Fruit fly (Drosophila melanogaster): ENCODE data around the gene Eip75B.

Eip75B gene

DNA sequence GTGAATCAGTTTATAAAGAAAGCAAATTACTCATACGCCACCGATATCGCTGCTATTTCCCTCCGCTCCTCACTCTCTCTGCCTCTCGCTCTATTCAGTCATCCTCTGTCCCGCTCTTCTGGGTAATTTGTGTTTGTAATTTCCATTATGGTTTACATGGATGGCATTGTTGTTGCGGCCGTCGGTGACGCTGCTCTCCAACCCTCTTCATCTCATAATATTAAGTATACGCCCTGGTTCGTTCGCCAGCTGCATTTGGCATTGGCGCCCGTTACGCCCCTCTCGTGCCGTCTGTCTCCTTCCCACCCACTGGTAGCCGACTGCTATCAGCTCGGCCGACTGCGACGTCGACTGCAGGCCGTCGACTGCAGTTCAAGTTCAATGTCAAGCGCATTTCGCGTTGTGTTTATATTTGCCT is 117.2 kb downstream of the Eip75B start:
- TF ChIP-seq noc (tag; optimal IDR thresholded peaks at IDR 0.05) = peak; percentile 24

DNA sequence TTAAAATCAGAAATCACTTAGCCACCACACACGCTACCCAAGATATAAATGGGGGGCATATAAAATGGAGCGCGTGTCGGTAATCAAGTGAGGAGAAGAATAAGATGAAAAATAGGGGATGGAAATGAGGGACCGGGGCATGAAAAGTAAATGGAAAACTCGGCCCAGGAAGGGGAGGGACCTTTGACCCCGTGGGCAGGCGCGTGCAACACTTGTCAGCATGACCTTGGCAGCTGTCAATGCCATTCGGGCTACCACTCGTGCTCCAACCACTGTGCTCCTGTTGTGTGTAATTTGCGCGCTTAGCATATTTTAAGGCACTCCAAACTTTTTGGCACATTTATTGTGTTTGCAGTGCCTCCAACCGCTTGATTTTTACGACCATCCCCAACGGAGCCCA is 118.1 kb downstream of the Eip75B start:
- TF ChIP-seq noc (tag; optimal IDR thresholded peaks at IDR 0.05) = no peak

DNA sequence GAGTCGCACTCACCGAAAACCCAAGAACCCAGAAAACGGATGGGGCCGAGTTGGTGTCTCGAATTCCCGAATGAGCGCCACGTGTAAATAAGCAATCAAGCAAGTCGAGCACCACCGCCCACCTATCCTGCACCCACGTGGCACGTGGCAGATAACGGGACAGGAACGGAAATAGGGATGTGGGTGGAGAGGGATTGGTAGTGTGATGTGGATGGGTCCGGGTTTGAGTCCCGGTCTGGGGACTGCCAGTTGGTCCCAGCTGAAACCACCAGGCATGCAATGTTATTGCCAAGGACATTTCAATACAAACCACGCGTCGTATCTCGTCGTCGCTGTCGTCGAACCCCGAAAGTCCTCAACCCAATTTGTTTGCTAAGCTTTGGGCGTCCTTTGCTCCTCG is 119.1 kb downstream of the Eip75B start:
- TF ChIP-seq noc (tag; optimal IDR thresholded peaks at IDR 0.05) = no peak

DNA sequence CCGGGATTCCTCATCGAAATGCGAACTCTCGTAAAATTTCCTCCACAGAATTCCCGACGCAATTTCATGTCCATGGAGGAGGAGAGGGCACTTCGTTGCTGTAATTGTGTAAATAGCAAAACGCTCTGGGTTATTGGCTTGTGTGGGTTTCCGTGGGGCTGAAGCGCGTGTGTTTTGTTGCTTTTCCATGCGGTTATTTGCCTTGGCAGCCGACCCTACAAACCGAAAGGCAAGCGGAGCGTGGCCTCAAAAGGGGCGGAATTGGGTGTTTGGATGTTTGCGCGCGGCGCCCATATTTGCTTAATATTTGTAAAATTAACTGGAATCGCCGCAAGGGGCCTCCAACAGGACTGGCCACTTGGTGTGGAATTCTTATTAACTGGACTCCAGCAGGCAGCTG is 119.9 kb downstream of the Eip75B start:
- no peak for TF ChIP-seq noc (tag; optimal IDR thresholded peaks at IDR 0.05)

DNA sequence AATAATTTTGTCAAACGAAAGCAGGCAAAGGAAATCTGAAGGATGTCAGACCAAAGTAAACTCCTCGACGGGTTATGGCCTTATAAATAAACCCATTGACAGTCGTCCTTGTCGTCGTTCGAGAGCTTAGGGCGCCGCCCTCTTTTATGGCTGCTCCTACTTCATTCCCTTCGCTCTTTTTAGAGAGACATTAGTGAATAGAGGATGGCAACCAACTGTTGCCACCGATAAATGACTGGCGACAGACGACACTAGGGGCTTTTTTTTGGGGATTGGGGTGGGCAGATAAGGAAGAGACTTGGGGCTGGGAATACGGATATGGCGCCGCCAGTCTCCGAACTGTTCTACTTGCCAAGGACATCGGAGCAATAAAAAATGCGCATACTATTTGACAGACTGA is 122.0 kb downstream of the Eip75B start:
- no peak for TF ChIP-seq noc (tag; optimal IDR thresholded peaks at IDR 0.05)

DNA sequence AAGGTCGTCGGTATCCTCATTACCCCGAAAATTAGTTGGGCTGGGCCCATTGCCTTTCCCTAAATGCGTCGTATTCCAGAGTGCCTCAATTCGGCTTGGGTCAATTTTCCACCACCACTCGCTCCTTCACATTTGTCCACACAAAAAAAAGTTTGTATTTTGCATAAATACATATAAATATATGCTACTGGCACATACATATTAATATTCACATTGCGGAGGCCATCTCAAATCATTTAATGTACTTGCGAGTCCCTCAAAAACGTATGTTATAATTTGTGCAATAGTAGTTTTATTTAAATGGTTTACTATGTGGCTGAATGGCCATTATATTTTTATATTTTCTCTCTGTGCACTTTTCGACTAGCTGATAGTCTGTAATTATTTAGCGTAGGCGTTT is 122.9 kb downstream of the Eip75B start:
- TF ChIP-seq noc (tag; optimal IDR thresholded peaks at IDR 0.05) = no peak

DNA sequence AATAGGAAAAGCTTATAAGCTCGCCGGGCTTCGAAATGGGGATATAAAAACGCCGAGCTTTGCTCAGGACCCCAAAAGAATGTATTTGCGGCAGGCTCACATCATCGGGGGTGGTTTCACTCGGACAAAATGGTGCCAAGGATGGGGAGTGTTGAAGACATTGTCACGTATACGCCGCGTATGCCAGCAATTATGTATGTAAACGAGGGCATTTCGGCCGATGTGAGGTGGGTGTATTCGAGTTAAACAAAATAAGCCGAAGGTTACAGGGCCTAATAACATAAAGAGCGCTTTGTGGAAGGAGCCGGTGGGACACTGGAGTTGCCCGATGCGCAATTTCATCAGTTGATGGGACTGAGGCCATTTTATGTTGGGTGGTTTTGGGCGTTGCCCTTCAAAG is 123.5 kb downstream of the Eip75B start:
- TF ChIP-seq noc (tag; optimal IDR thresholded peaks at IDR 0.05) = no peak

DNA sequence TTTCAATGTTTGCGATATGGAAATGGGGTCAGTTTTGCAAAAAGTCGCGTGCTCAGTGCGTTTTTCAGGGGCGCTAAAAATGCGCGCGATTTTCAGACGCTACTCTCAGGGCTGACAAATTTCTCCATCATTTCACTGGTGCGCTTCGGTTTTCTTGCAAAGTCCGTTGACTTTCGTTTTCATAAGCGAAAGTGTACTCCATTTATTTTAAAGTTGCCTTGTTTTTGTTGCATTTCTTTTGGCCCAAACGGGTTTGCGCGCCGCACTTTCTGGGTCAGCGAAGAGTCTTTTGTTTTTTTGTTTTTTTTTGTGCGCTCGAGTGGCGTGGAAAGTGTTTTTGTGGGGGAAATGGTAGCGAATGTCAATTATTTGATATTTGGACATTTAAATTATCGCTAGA is 124.8 kb downstream of the Eip75B start:
- TF ChIP-seq noc (tag; optimal IDR thresholded peaks at IDR 0.05) = no peak

DNA sequence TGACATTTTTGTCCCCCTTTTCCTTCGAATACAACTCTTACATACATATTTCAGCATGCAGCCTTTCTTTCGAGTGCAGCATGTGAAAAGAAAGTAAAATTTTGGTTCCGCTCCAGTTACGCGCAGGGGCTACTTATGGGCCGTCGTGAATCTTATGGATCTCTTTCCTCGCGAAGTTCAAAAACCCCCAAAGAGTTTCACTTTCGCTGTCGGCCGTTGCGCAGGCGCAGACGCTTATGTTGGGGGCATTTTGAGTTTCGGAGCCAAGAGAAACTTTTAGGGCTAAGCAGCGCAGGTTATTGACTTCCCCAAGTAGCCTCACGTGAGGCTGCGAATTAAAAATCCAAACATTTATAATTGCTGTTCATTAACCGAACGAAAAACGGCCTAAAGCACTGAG is 125.9 kb downstream of the Eip75B start:
- TF ChIP-seq noc (tag; optimal IDR thresholded peaks at IDR 0.05) = no peak

DNA sequence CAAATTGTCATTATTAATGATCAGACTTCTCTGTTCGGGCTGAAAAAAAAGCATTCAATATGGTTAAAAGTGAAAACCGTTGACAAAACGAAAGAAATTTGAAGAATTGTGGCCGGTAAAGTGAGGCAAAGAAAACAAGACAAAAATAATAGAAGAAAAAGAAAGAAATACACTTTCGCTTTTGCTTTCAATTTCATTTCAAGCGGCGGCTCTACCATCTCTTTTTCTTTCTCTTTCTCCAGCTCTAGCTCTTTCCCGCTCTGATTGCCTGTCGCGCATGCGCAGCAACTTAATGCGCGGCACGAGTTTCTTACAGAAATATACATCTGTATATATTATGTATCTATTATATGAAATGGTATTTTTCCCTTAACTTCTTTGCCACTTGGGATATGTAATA is 127.2 kb downstream of the Eip75B start:
- no peak for TF ChIP-seq noc (tag; optimal IDR thresholded peaks at IDR 0.05)

DNA sequence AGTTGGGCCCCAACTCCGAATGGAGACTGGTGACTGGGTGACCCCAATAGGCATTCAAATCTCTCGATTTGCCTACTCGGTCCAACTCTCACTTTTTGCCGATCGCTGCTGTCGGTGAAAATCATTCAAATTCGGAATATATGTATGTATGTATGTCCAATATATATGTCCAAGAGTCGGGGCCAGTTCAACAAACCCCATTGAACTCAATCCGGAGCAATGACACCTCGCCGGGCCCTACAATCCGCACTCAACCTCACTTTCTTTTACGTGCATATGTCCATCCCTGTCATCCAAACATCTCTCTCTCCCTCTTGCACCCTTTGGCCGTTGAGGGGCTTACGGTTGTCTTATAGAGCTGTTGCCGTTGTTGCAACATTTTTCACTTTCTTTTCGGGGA is 129.5 kb downstream of the Eip75B start:
- no peak for TF ChIP-seq noc (tag; optimal IDR thresholded peaks at IDR 0.05)

DNA sequence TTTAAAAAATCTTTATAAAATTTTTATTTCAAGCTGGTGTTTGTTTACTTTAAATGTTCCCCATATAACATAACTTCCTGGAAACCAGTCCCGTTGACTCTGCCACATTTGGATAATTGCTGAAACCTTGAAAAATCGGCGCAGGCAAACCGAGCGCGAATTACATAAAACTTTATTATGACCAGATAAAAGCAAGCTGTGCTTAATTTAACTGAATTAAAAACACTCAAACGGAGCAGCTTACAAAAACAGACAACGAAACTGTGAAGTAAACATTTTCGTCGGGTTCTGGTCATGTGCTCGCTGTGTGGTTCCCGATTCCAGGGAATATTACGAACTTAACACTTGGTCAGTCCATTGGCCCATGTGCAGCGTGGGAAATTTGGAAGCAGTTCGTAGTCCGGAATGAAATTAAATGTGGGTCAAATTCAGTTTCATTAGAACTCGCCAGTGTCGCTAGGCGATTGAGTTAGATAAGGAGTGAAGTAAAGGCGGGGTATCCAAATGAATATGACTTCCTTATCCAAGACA is 130.6 kb downstream of the Eip75B start:
- no peak for TF ChIP-seq noc (tag; optimal IDR thresholded peaks at IDR 0.05)

DNA sequence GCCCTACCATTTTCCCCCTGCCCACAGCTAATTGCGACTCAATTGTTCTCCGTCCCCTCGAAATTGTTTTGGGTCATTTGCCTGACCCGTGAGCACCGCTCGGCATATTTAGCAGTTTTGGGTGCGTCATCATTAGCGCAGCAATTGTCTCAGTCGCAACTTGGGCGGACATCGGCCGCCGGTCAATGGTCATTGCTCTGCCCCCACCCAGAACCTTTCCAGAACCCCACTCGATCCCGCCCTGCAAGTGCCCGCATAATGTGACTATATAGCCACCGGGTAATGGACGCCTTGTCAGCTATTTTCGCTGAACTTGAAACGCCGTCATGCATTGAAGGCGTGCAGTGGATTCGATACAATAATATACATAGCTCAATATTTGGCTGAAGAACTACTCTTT is 131.4 kb downstream of the Eip75B start:
- no peak for TF ChIP-seq noc (tag; optimal IDR thresholded peaks at IDR 0.05)

DNA sequence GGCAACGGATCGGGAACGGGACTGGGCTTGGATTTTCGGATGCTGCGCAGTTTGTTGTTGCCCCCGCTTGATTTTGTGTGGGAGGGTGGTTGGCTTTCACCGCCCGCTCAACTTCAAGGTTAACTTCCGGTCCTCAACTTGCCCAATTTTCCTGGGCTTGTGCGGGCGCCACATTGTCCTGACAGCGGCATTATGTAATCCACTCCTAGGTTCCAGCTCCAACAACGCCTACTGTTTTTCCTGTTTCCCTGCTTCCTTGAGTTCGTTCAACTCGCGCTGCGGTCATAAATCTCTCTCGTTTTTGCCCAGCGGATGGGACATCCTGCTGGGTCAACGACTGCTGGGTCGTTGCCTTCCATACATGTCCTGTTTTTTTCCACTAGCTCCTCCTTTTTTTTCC is 132.6 kb downstream of the Eip75B start:
- TF ChIP-seq noc (tag; optimal IDR thresholded peaks at IDR 0.05) = no peak

DNA sequence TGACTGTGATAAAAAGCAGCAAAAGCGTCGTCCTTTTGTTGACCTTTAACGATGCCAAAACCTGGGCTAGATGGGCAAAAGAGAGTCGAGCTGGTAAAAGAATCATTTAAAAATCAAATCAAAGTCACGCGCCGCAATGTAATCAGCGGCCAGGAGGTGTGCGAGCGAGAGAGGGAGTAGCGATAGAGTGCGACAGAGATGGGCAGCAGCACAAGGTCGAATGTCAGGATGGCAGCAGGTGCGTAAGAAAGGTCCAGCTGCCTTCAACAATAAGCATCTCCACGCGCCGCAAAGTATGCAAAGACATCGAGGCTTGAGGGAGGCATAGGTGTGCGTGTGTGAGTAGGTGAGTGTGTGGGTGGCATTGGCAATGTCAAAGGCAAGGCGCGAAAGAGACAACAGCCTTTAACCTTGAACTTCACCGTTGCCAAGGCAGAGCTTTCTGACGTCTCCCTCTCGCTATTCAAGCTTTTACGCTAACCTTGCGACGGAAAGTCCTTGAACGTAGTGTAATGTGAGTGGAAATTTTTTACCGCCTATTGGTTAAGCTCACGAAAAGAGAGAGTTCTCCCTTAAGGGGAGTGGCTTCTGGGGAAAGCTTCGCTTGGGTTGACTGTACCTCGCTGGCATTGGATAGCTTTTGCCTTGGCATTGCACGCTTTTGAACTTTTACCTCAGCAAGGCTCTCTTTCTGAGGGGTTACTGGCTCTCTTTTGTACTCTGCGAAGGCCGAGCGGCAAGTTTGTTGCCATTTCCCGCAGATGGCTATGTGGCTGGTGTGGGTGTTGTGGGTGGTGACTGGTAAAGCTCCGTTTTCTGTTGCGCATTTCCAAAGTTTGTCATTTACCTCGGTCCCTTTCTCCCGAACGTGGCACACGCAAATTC is 134.6 kb downstream of the Eip75B start:
- no peak for TF ChIP-seq noc (tag; optimal IDR thresholded peaks at IDR 0.05)

DNA sequence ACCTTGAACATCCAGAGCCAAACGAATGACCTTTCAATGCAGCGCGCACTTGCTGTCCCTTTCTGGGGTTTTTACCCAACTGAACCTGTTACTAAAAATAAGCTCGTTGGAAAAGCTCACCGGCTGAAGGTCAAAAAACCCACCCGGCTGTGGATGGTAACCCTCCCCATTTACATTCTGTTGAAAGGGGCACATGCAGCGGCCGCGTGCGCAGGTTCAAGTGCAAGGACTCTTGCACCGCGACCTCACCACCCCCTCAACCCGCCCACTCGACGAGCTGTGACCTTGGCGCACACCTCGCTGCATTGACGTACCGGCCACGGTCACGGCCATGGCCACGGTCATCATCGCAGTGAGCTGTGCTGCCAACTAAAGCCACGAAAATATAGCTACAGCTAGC is 136.4 kb downstream of the Eip75B start:
- TF ChIP-seq noc (tag; optimal IDR thresholded peaks at IDR 0.05) = no peak

DNA sequence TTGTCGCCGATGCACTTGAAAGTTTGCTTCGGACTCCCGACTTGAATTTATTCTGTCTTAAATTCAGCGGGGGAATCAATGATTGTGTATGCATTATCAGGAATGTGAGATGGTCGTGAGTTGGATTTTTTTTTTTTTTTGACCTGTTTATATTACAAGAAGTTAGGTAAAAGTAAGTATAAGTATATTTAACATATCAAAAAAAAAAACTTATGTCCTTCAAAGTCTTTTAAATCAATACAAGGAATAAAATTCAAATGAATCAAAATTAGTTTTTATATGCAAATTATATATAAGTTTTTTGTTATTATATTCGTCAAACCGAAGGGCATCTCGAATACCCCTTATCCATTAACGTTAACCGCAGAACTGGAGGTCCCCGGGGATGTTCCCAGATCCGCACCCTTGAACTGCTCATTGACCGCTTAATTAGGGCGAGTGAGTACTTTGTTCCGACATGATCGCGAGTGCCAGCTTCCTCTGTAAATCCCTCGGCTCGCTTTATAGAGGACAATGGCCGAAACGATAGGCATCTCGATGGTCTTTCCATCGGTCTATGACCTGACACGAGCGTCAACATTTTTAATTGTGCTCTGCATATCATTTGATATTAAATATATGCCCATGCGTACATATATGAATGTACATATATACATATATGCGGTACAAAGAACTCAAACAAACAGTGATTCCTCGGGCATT is 137.8 kb downstream of the Eip75B start:
- TF ChIP-seq noc (tag; optimal IDR thresholded peaks at IDR 0.05) = no peak

All from whole organism, larva.